Fruit fly (Drosophila melanogaster) whole organism, wandering third instar larva: Measurements from ENCODE around the gene Msh6.

Experiments
- Abd-B ChIP-seq: fragments of >200 bp; optimal IDR thresholded peaks from 2 replicates; lab custom pipeline; 2017; ENCODE audit warnings: missing biosample characterization, missing genetic modification characterization
- CG32264 ChIP-seq: fragments of 200-800 bp; sonication (Bioruptor generic); optimal IDR thresholded peaks from 2 replicates; lab custom pipeline; 2016; ENCODE audit warnings: missing biosample characterization, missing genetic modification characterization
- CG9705 ChIP-seq: fragments of 200-800 bp; sonication (Bioruptor generic); optimal IDR thresholded peaks from 2 replicates; lab custom pipeline; 2018; ENCODE audit warnings: missing biosample characterization, mild to moderate bottlenecking, missing genetic modification characterization
- CrebA ChIP-seq: fragments of 200-800 bp; sonication (Bioruptor generic); optimal IDR thresholded peaks from 2 replicates; lab custom pipeline; 2016; ENCODE audit warnings: missing biosample characterization, mild to moderate bottlenecking, missing genetic modification characterization, borderline replicate concordance
- Dfd ChIP-seq: fragments of >200 bp; optimal IDR thresholded peaks from 2 replicates; lab custom pipeline; 2017; ENCODE audit warnings: missing biosample characterization, missing genetic modification characterization
- Dif ChIP-seq: fragments of 200-275, 200-300 bp; sonication (Bioruptor generic); optimal IDR thresholded peaks from 2 replicates; lab custom pipeline; 2018; ENCODE audit warnings: missing biosample characterization, missing genetic modification characterization; ENCODE audit not compliant: partially characterized antibody
- GATAd ChIP-seq: sonication (Bioruptor generic); optimal IDR thresholded peaks from 2 replicates; lab custom pipeline; 2016; ENCODE audit warnings: missing biosample characterization, missing genetic modification characterization
- HLH106 ChIP-seq: fragments of 200-800 bp; optimal IDR thresholded peaks from 3 replicates; lab custom pipeline; 2019; ENCODE audit warnings: missing biosample characterization, mild to moderate bottlenecking, missing genetic modification characterization, moderate library complexity
- Hnf4 ChIP-seq: fragments of 200-800 bp; sonication (Bioruptor generic); optimal IDR thresholded peaks from 2 replicates; lab custom pipeline; 2016; ENCODE audit warnings: missing biosample characterization, mild to moderate bottlenecking, missing genetic modification characterization
- Hr78 ChIP-seq: fragments of >200 bp; optimal IDR thresholded peaks from 2 replicates; lab custom pipeline; 2017; ENCODE audit warnings: missing biosample characterization, missing genetic modification characterization
- Hr83 ChIP-seq: fragments of 200-300 bp; sonication (Bioruptor generic); optimal IDR thresholded peaks from 2 replicates; lab custom pipeline; 2016; ENCODE audit warnings: missing biosample characterization, mild to moderate bottlenecking, missing genetic modification characterization, moderate library complexity; ENCODE audit not compliant: poor library complexity, severe bottlenecking
- Jra ChIP-seq: sonication (Bioruptor generic); optimal IDR thresholded peaks from 2 replicates; lab custom pipeline; 2016; ENCODE audit warnings: missing biosample characterization, missing genetic modification characterization
- Mio ChIP-seq: sonication (Bioruptor generic); optimal IDR thresholded peaks from 2 replicates; lab custom pipeline; 2016; ENCODE audit warnings: missing biosample characterization, missing genetic modification characterization
- Myc ChIP-seq: fragments of >200 bp; optimal IDR thresholded peaks from 2 replicates; lab custom pipeline; 2017
- N ChIP-seq: fragments of >200 bp; optimal IDR thresholded peaks from 2 replicates; lab custom pipeline; 2018; ENCODE audit warnings: missing biosample characterization, missing external identifiers, missing genetic modification characterization
- OdsH ChIP-seq: fragments of 200-800 bp; sonication (Bioruptor generic); optimal IDR thresholded peaks from 2 replicates; lab custom pipeline; 2016; ENCODE audit warnings: missing biosample characterization, mild to moderate bottlenecking, missing genetic modification characterization
- Rel ChIP-seq, 2 experiments: fragments of 200-800 bp; sonication (Bioruptor generic) in 1 of 2; optimal IDR thresholded peaks; 2 replicates in 1 of 2; 3 replicates in 1 of 2; lab custom pipeline; 2016 to 2019; ENCODE audit warnings: mild to moderate bottlenecking in 2 of 2, missing biosample characterization in 2 of 2, missing genetic modification characterization in 2 of 2, moderate library complexity in 1 of 2
- Sp1 ChIP-seq: fragments of 200-800 bp; sonication (Bioruptor generic); optimal IDR thresholded peaks from 3 replicates; lab custom pipeline; 2019; ENCODE audit warnings: missing biosample characterization, mild to moderate bottlenecking, missing genetic modification characterization, moderate library complexity
- Vsx2 ChIP-seq: fragments of 200-300, 225-300 bp; sonication (Bioruptor generic); optimal IDR thresholded peaks from 2 replicates; lab custom pipeline; 2018; ENCODE audit warnings: missing biosample characterization, missing genetic modification characterization; ENCODE audit not compliant: partially characterized antibody
- br ChIP-seq: fragments of 200-800 bp; sonication (Bioruptor generic); optimal IDR thresholded peaks from 2 replicates; lab custom pipeline; 2016; ENCODE audit warnings: missing biosample characterization, missing genetic modification characterization
- brk ChIP-seq: fragments of 200-800 bp; sonication (Bioruptor generic); optimal IDR thresholded peaks from 2 replicates; lab custom pipeline; 2016; ENCODE audit warnings: missing biosample characterization, mild to moderate bottlenecking, missing genetic modification characterization
- dl ChIP-seq, 2 experiments: fragments of 175-275, 200-275 bp in 1 of 2; fragments of 200-275 bp in 1 of 2; sonication (Bioruptor generic); optimal IDR thresholded peaks; lab custom pipeline; 2018; ENCODE audit warnings: mild to moderate bottlenecking in 2 of 2, missing biosample characterization in 2 of 2, missing genetic modification characterization in 2 of 2, moderate library complexity in 2 of 2; ENCODE audit not compliant: partially characterized antibody in 2 of 2, insufficient read depth in 1 of 2
- dmrt93B ChIP-seq: fragments of 200-800 bp; sonication (Bioruptor generic); optimal IDR thresholded peaks from 2 replicates; lab custom pipeline; 2018; ENCODE audit warnings: missing biosample characterization, mild to moderate bottlenecking, missing genetic modification characterization
- dsf ChIP-seq: sonication (Bioruptor generic); optimal IDR thresholded peaks from 2 replicates; lab custom pipeline; 2016; ENCODE audit warnings: missing biosample characterization, missing genetic modification characterization, borderline replicate concordance
- ey ChIP-seq: fragments of 200-800 bp; sonication (Bioruptor generic); optimal IDR thresholded peaks from 2 replicates; lab custom pipeline; 2016; ENCODE audit warnings: missing biosample characterization, missing genetic modification characterization
- foxo ChIP-seq, 2 experiments: fragments of 200-800 bp; sonication (Bioruptor generic); optimal IDR thresholded peaks; 2 replicates in 1 of 2; 3 replicates in 1 of 2; lab custom pipeline; 2016 to 2017; ENCODE audit warnings: missing biosample characterization in 2 of 2, missing genetic modification characterization in 2 of 2
- fru ChIP-seq: fragments of 200-800 bp; sonication (Bioruptor generic); optimal IDR thresholded peaks from 3 replicates; lab custom pipeline; 2016; ENCODE audit warnings: missing biosample characterization, mild to moderate bottlenecking, missing genetic modification characterization
- h ChIP-seq: fragments of 200-800 bp; sonication (Bioruptor generic); optimal IDR thresholded peaks from 3 replicates; lab custom pipeline; 2016; ENCODE audit warnings: missing biosample characterization, mild to moderate bottlenecking, missing genetic modification characterization
- jim ChIP-seq: fragments of 175-275, 200-325 bp; sonication (Bioruptor generic); optimal IDR thresholded peaks from 2 replicates; lab custom pipeline; 2016; ENCODE audit warnings: missing biosample characterization, mild to moderate bottlenecking, missing genetic modification characterization
- lola ChIP-seq: fragments of >200 bp; optimal IDR thresholded peaks from 2 replicates; lab custom pipeline; 2017; ENCODE audit warnings: missing biosample characterization, missing genetic modification characterization
- pan ChIP-seq: fragments of >200 bp; optimal IDR thresholded peaks from 2 replicates; lab custom pipeline; 2017
- rgr ChIP-seq: fragments of 200-800 bp; sonication (Bioruptor generic); optimal IDR thresholded peaks from 3 replicates; lab custom pipeline; 2016; ENCODE audit warnings: missing biosample characterization, mild to moderate bottlenecking, missing genetic modification characterization
- sage ChIP-seq: fragments of 200-800 bp; sonication (Bioruptor generic); optimal IDR thresholded peaks from 2 replicates; lab custom pipeline; 2016; ENCODE audit warnings: missing biosample characterization, mild to moderate bottlenecking, missing genetic modification characterization
- sv ChIP-seq: fragments of 200-800 bp; sonication (Bioruptor generic); optimal IDR thresholded peaks from 3 replicates; lab custom pipeline; 2016; ENCODE audit warnings: missing biosample characterization, missing genetic modification characterization
- tai ChIP-seq: sonication (Bioruptor generic); optimal IDR thresholded peaks from 2 replicates; lab custom pipeline; 2016; ENCODE audit warnings: missing biosample characterization, missing genetic modification characterization
- usp ChIP-seq: fragments of >200 bp; optimal IDR thresholded peaks from 2 replicates; lab custom pipeline; 2017; ENCODE audit warnings: missing biosample characterization, missing genetic modification characterization
- woc ChIP-seq: sonication (Bioruptor generic); optimal IDR thresholded peaks from 2 replicates; lab custom pipeline; 2016; ENCODE audit warnings: missing biosample characterization, mild to moderate bottlenecking, missing genetic modification characterization

Gene Msh6

dm6 chr3L:15113257-15113656, 45.1 kb downstream of the Msh6 start, which contains the start of gene CG13458:
TSS of gene CG13458 (plus strand) at chr3L:15113557.
- TF ChIP-seq Myc (no peak), CG32264 (GFP tag; lab: Kevin White, UChicago) (no peak), usp (GFP tag; lab: Kevin White, UChicago) (no peak), Jra (GFP tag; lab: Kevin White, UChicago) (no peak), lola (GFP tag; lab: Kevin White, UChicago) (no peak), pan (lab: Kevin White, UChicago) (no peak), fru (no peak), foxo (GFP tag; optimal IDR thresholded peaks at IDR 0.05; lab: Kevin White, UChicago) (no peak), Abd-B (GFP tag; lab: Kevin White, UChicago) (no peak), jim (GFP tag; lab: Kevin White, UChicago) (no peak), Mio (no peak), dmrt93B (no peak), dsf (GFP tag; lab: Kevin White, UChicago) (no peak), Hr83 (GFP tag; lab: Kevin White, UChicago) (no peak), CG9705 (GFP tag; lab: Kevin White, UChicago) (no peak), sv (GFP tag; lab: Kevin White, UChicago) (no peak), dl (GFP tag; optimal IDR thresholded peaks at IDR 0.05; lab: Kevin White, UChicago; ENCODE audit: insufficient read depth in 1 of 2, partially characterized antibody in 2 of 2) (no peak), Rel (GFP tag; optimal IDR thresholded peaks at IDR 0.05; lab: Kevin White, UChicago) (no peak), Rel (tag; optimal IDR thresholded peaks at IDR 0.05; lab: Kevin White, UChicago) (no peak), Sp1 (no peak), ey (GFP tag; lab: Kevin White, UChicago) (no peak)
- TF ChIP-seq, all 38 proteins: peak for 0

dm6 chr3L:15108948-15109347, 49.4 kb downstream of the Msh6 start:
- TF ChIP-seq Hnf4 (GFP tag; lab: Kevin White, UChicago) (no peak), ey (GFP tag; lab: Kevin White, UChicago) (no peak), fru (no peak), HLH106 (peak; percentile 40), Dfd (GFP tag; lab: Kevin White, UChicago) (no peak), pan (lab: Kevin White, UChicago) (no peak), Dif (no peak), Myc (peak; percentile 47)
- TF ChIP-seq, all 38 proteins: peak for 2

- TF ChIP-seq usp (GFP tag; lab: Kevin White, UChicago) (no peak), OdsH (GFP tag; lab: Kevin White, UChicago) (no peak), Hr78 (no peak), Hr83 (GFP tag; lab: Kevin White, UChicago) (no peak), CrebA (GFP tag; lab: Kevin White, UChicago) (no peak), dsf (GFP tag; lab: Kevin White, UChicago) (no peak)
- TF ChIP-seq, all 38 proteins: peak for 0
These were observed 49.8 kb downstream of the Msh6 start for dm6 chr3L:15108524-15108923.

- TF ChIP-seq Vsx2 (GFP tag; lab: Kevin White, UChicago): no peak
- no peak for TF ChIP-seq CrebA (GFP tag; lab: Kevin White, UChicago)
- TF ChIP-seq Hnf4 (GFP tag; lab: Kevin White, UChicago): peak; percentile 81
- TF ChIP-seq Jra (GFP tag; lab: Kevin White, UChicago): peak; percentile 85
- TF ChIP-seq tai (GFP tag; lab: Kevin White, UChicago): peak; percentile 83
- peak; percentile 94 for TF ChIP-seq OdsH (GFP tag; lab: Kevin White, UChicago)
- TF ChIP-seq usp (GFP tag; lab: Kevin White, UChicago): no peak
- no peak for TF ChIP-seq Myc
- peak; percentile 92 for TF ChIP-seq CG9705 (GFP tag; lab: Kevin White, UChicago)
- peak; percentile 97 for TF ChIP-seq Sp1
- peak; percentile 61 for TF ChIP-seq sage (GFP tag; lab: Kevin White, UChicago)
- TF ChIP-seq Abd-B (GFP tag; lab: Kevin White, UChicago): no peak
- TF ChIP-seq brk (GFP tag; lab: Kevin White, UChicago): peak; percentile 93
- TF ChIP-seq ey (GFP tag; lab: Kevin White, UChicago): peak; percentile 92
- TF ChIP-seq Dfd (GFP tag; lab: Kevin White, UChicago): no peak
- TF ChIP-seq Hr78: no peak
- peak; percentile 72 for TF ChIP-seq CG32264 (GFP tag; lab: Kevin White, UChicago)
- TF ChIP-seq jim (GFP tag; lab: Kevin White, UChicago): no peak
- peak; percentile 40 for TF ChIP-seq Mio
- peak; percentile 93 for TF ChIP-seq rgr
- peak; percentile 95 for TF ChIP-seq fru
- TF ChIP-seq Rel (GFP tag; optimal IDR thresholded peaks at IDR 0.05; lab: Kevin White, UChicago): peak; percentile 88
- TF ChIP-seq Rel (tag; optimal IDR thresholded peaks at IDR 0.05; lab: Kevin White, UChicago): peak; percentile 47
- no peak for TF ChIP-seq sv (GFP tag; lab: Kevin White, UChicago)
- TF ChIP-seq GATAd (GFP tag; lab: Kevin White, UChicago): no peak
- peak; percentile 94 for TF ChIP-seq h
- peak in 1 of 2 experiments; percentile 95 for TF ChIP-seq foxo (GFP tag; optimal IDR thresholded peaks at IDR 0.05; lab: Kevin White, UChicago)
- TF ChIP-seq dmrt93B: peak; percentile 94
- peak; percentile 76 for TF ChIP-seq dsf (GFP tag; lab: Kevin White, UChicago)
- TF ChIP-seq Dif: peak; percentile 12
- TF ChIP-seq br (GFP tag; lab: Kevin White, UChicago): peak; percentile 91
- TF ChIP-seq dl (GFP tag; optimal IDR thresholded peaks at IDR 0.05; lab: Kevin White, UChicago; ENCODE audit: insufficient read depth in 1 of 2, partially characterized antibody in 2 of 2): peak in 1 of 2 experiments; percentile 17
- peak; percentile 96 for TF ChIP-seq HLH106
- no peak for TF ChIP-seq lola (GFP tag; lab: Kevin White, UChicago)
- peak; percentile 97 for TF ChIP-seq woc (GFP tag; lab: Kevin White, UChicago)
- no peak for TF ChIP-seq N (GFP tag; lab: Kevin White, UChicago)
These were observed 50.5 kb downstream of the Msh6 start for dm6 chr3L:15107776-15108379.
